Worm (Caenorhabditis elegans): Measurements from ENCODE around the gene C02F5.13.

DNA sequence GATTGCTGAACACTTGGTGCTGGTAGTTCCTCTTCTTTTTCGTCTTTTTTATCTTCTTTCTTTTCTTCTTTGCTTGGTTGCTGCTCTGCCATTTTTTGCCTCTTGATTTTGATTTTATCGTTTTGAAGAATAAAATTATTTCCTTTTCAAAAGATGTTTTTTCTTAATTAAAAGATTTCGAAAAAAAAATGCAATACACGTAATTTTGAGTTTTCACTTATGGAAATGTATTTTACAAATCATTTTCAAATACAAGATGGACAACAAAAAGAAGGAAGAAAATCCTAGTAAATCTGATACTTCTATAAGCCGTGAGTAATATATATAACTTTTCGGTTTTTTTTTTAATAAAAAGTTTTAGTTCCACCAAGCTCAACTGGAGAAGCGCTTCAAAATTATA is 2.2 kb downstream of the C02F5.13 start, which contains the start of the genes C02F5.10 and C02F5.2:
- TF ChIP-seq unc-62 (GFP tag; optimal IDR thresholded peaks at IDR 0.05) (no peak), nhr-12 (tag; optimal IDR thresholded peaks at IDR 0.05) (no peak), aly-2 (tag; optimal IDR thresholded peaks at IDR 0.05) (no peak), eor-1 (tag; optimal IDR thresholded peaks at IDR 0.05) (no peak), ceh-28 (tag; optimal IDR thresholded peaks at IDR 0.05) (no peak)
